Fruit fly (Drosophila melanogaster) whole organism, embryonic: ENCODE data around the gene Sbp2.

Source experiments
- CG11723 ChIP-seq: fragments of 200-800 bp; sonication (Bioruptor generic); optimal IDR thresholded peaks from 2 replicates; lab custom pipeline; 2017; ENCODE audit warnings: missing biosample characterization, mild to moderate bottlenecking, missing genetic modification characterization
- CG12942 ChIP-seq: fragments of 200-800 bp; sonication (Bioruptor generic); optimal IDR thresholded peaks from 3 replicates; lab custom pipeline; 2016; ENCODE audit warnings: missing biosample characterization, missing genetic modification characterization
- CG14710 ChIP-seq: fragments of 200-800 bp; sonication (Bioruptor generic); optimal IDR thresholded peaks from 3 replicates; lab custom pipeline; 2019; ENCODE audit warnings: missing biosample characterization, mild to moderate bottlenecking, missing genetic modification characterization, moderate library complexity
- CG15514 ChIP-seq: fragments of 200-800 bp; sonication (Bioruptor generic); optimal IDR thresholded peaks from 3 replicates; lab custom pipeline; 2017; ENCODE audit warnings: missing biosample characterization, missing genetic modification characterization, mild to moderate bottlenecking, moderate library complexity, missing genetic modification reagents
- CG15696 ChIP-seq: fragments of 200-800 bp; sonication (Bioruptor generic); optimal IDR thresholded peaks from 2 replicates; lab custom pipeline; 2019; ENCODE audit warnings: missing biosample characterization, mild to moderate bottlenecking, missing genetic modification characterization, moderate library complexity
- CG1602 ChIP-seq: fragments of 200-800 bp; sonication (Bioruptor generic); optimal IDR thresholded peaks from 3 replicates; lab custom pipeline; 2016; ENCODE audit warnings: missing biosample characterization, missing genetic modification characterization
- CG16779 ChIP-seq: fragments of 200-800 bp; sonication (Bioruptor generic); IDR thresholded peaks from 2 replicates; pipeline ENCODE4 v1.3.6; 2022; ENCODE audit warnings: missing biosample characterization, missing genetic modification characterization
- CG17186 ChIP-seq: fragments of 200-800 bp; sonication (Bioruptor generic); optimal IDR thresholded peaks from 3 replicates; lab custom pipeline; 2017; ENCODE audit warnings: missing biosample characterization, missing genetic modification reagents, missing genetic modification characterization
- CG17361 ChIP-seq: fragments of 200-800 bp; sonication (Bioruptor generic); IDR thresholded peaks from 3 replicates; pipeline ENCODE4 v1.3.6; 2022; ENCODE audit warnings: missing biosample characterization, missing genetic modification characterization
- CG17912 ChIP-seq: fragments of 200-800 bp; sonication (Bioruptor generic); optimal IDR thresholded peaks from 2 replicates; lab custom pipeline; 2018; ENCODE audit warnings: missing biosample characterization, mild to moderate bottlenecking, missing genetic modification characterization
- CG2678 ChIP-seq: fragments of 200-800 bp; sonication (Bioruptor generic); optimal IDR thresholded peaks from 3 replicates; lab custom pipeline; 2019; ENCODE audit warnings: missing biosample characterization, mild to moderate bottlenecking, missing genetic modification characterization, moderate library complexity
- CG31365 ChIP-seq: fragments of 200-800 bp; sonication (Bioruptor generic); optimal IDR thresholded peaks from 2 replicates; lab custom pipeline; 2018; ENCODE audit warnings: missing biosample characterization, mild to moderate bottlenecking, missing genetic modification characterization
- CG32767 ChIP-seq: fragments of 200-800 bp; sonication (Bioruptor generic); IDR thresholded peaks from 2 replicates; pipeline ENCODE4 v1.3.6; 2022; ENCODE audit warnings: missing biosample characterization, missing genetic modification characterization
- CG3407 ChIP-seq: fragments of 200-800 bp; sonication (Bioruptor generic); optimal IDR thresholded peaks from 2 replicates; lab custom pipeline; 2018; ENCODE audit warnings: missing biosample characterization, mild to moderate bottlenecking, missing genetic modification characterization
- CoRest ChIP-seq: fragments of 200-800 bp; sonication (Bioruptor generic); optimal IDR thresholded peaks from 3 replicates; lab custom pipeline; 2018; ENCODE audit warnings: missing biosample characterization, mild to moderate bottlenecking, missing genetic modification characterization, moderate library complexity
- D19A ChIP-seq: fragments of 200-800 bp; optimal IDR thresholded peaks from 3 replicates; lab custom pipeline; 2019; ENCODE audit warnings: missing biosample characterization, mild to moderate bottlenecking, missing genetic modification characterization, moderate library complexity
- D19B ChIP-seq: fragments of 200-800 bp; sonication (Bioruptor generic); optimal IDR thresholded peaks from 2 replicates; lab custom pipeline; 2017; ENCODE audit warnings: missing biosample characterization, mild to moderate bottlenecking, missing genetic modification characterization
- Dfd ChIP-seq, 2 experiments: fragments of >200 bp; optimal IDR thresholded peaks; 2 replicates each; lab custom pipeline; 2017; ENCODE audit warnings: missing biosample characterization in 2 of 2, missing genetic modification characterization in 2 of 2
- Fer1 ChIP-seq: fragments of 200-800 bp; sonication (Bioruptor generic); optimal IDR thresholded peaks from 2 replicates; lab custom pipeline; 2017; ENCODE audit warnings: missing biosample characterization, mild to moderate bottlenecking, missing genetic modification characterization
- Fer2 ChIP-seq: fragments of 200-800 bp; sonication (Bioruptor generic); optimal IDR thresholded peaks from 2 replicates; lab custom pipeline; 2018; ENCODE audit warnings: missing biosample characterization, mild to moderate bottlenecking, missing genetic modification characterization, moderate library complexity
- Fer3 ChIP-seq: fragments of 200-800 bp; sonication (Bioruptor generic); optimal IDR thresholded peaks from 2 replicates; lab custom pipeline; 2018; ENCODE audit warnings: missing biosample characterization, mild to moderate bottlenecking, missing genetic modification characterization, moderate library complexity
- HHEX ChIP-seq: fragments of 200-800 bp; sonication (Bioruptor generic); optimal IDR thresholded peaks from 3 replicates; lab custom pipeline; 2017; ENCODE audit warnings: missing biosample characterization, mild to moderate bottlenecking, missing genetic modification characterization, missing genetic modification reagents
- Hr39 ChIP-seq: fragments of >200 bp; optimal IDR thresholded peaks from 2 replicates; lab custom pipeline; 2017
- MESR4 ChIP-seq: fragments of 200-800 bp; sonication (Bioruptor generic); optimal IDR thresholded peaks from 2 replicates; lab custom pipeline; 2018; ENCODE audit warnings: missing biosample characterization, mild to moderate bottlenecking, missing genetic modification characterization, moderate library complexity
- NK7.1 ChIP-seq: fragments of 200-800 bp; sonication (Bioruptor generic); optimal IDR thresholded peaks from 3 replicates; lab custom pipeline; 2016; ENCODE audit warnings: missing biosample characterization, missing genetic modification characterization
- Side ChIP-seq: fragments of 200-800 bp; sonication (Bioruptor generic); optimal IDR thresholded peaks from 2 replicates; lab custom pipeline; 2016; ENCODE audit warnings: missing biosample characterization, missing genetic modification characterization
- Spps ChIP-seq: fragments of 200-800 bp; sonication (Bioruptor generic); optimal IDR thresholded peaks from 2 replicates; lab custom pipeline; 2018; ENCODE audit warnings: missing biosample characterization, mild to moderate bottlenecking, missing genetic modification characterization
- Trl ChIP-seq, 3 experiments: fragments of >200 bp in 2 of 3; fragments of 200-800 bp in 1 of 3; sonication (Bioruptor generic) in 1 of 3; optimal IDR thresholded peaks; 2 replicates in 1 of 3; 3 replicates in 2 of 3; lab custom pipeline; 2016 to 2017; ENCODE audit warnings: missing biosample characterization in 1 of 3, missing genetic modification characterization in 1 of 3
- Xbp1 ChIP-seq: fragments of 200-800 bp; sonication (Bioruptor generic); optimal IDR thresholded peaks from 3 replicates; lab custom pipeline; 2016; ENCODE audit warnings: missing biosample characterization, mild to moderate bottlenecking, missing genetic modification characterization
- ase ChIP-seq: fragments of 200-800 bp; sonication (Bioruptor generic); IDR thresholded peaks from 3 replicates; pipeline ENCODE4 v1.3.6; 2022; ENCODE audit warnings: missing biosample characterization, missing genetic modification characterization
- bigmax ChIP-seq: fragments of 200-800 bp; sonication (Bioruptor generic); optimal IDR thresholded peaks from 2 replicates; lab custom pipeline; 2018; ENCODE audit warnings: missing biosample characterization, mild to moderate bottlenecking, missing genetic modification characterization
- fd96Cb ChIP-seq: fragments of 200-800 bp; sonication (Bioruptor generic); optimal IDR thresholded peaks from 2 replicates; lab custom pipeline; 2018; ENCODE audit warnings: missing biosample characterization, mild to moderate bottlenecking, missing genetic modification characterization, moderate library complexity
- ftz-f1 ChIP-seq: fragments of 200-800 bp; sonication (Bioruptor generic); optimal IDR thresholded peaks from 2 replicates; lab custom pipeline; 2016; ENCODE audit warnings: missing biosample characterization, missing genetic modification characterization
- gcm ChIP-seq: fragments of 200-800 bp; sonication (Bioruptor generic); optimal IDR thresholded peaks from 2 replicates; lab custom pipeline; 2019; ENCODE audit warnings: missing biosample characterization, mild to moderate bottlenecking, missing genetic modification characterization, moderate library complexity
- grn ChIP-seq: fragments of 200-800 bp; sonication (Bioruptor generic); optimal IDR thresholded peaks from 3 replicates; lab custom pipeline; 2017; ENCODE audit warnings: missing biosample characterization, missing genetic modification characterization
- kay ChIP-seq: fragments of 200-800 bp; sonication (Bioruptor generic); optimal IDR thresholded peaks from 2 replicates; lab custom pipeline; 2016; ENCODE audit warnings: missing biosample characterization, missing genetic modification characterization
- kni ChIP-seq: fragments of 200-800 bp; sonication (Bioruptor generic); optimal IDR thresholded peaks from 3 replicates; lab custom pipeline; 2017; ENCODE audit warnings: mild to moderate bottlenecking, missing biosample characterization, missing genetic modification reagents, missing genetic modification characterization
- lbe ChIP-seq: fragments of 200-800 bp; sonication (Bioruptor generic); optimal IDR thresholded peaks from 2 replicates; lab custom pipeline; 2016; ENCODE audit warnings: missing biosample characterization, mild to moderate bottlenecking, missing genetic modification characterization
- lmd ChIP-seq: fragments of 200-800 bp; sonication (Bioruptor generic); IDR thresholded peaks from 2 replicates; pipeline ENCODE4 v1.3.6; 2022; ENCODE audit warnings: missing biosample characterization, missing genetic modification characterization
- maf-S ChIP-seq: fragments of 200-800 bp; sonication (Bioruptor generic); optimal IDR thresholded peaks from 2 replicates; lab custom pipeline; 2016; ENCODE audit warnings: missing biosample characterization, missing genetic modification characterization
- pb ChIP-seq: fragments of 200-800 bp; sonication (Bioruptor generic); optimal IDR thresholded peaks from 3 replicates; lab custom pipeline; 2016; ENCODE audit warnings: missing biosample characterization, missing genetic modification characterization
- repo ChIP-seq: fragments of 200-800 bp; sonication (Bioruptor generic); optimal IDR thresholded peaks from 2 replicates; lab custom pipeline; 2016; ENCODE audit warnings: missing biosample characterization, missing genetic modification characterization
- sd ChIP-seq: fragments of 200-800 bp; sonication (Bioruptor generic); optimal IDR thresholded peaks from 3 replicates; lab custom pipeline; 2018; ENCODE audit warnings: missing biosample characterization, mild to moderate bottlenecking, missing genetic modification characterization, moderate library complexity
- sqz ChIP-seq: fragments of 200-800 bp; sonication (Bioruptor generic); optimal IDR thresholded peaks from 3 replicates; lab custom pipeline; 2018; ENCODE audit warnings: missing biosample characterization, mild to moderate bottlenecking, missing genetic modification characterization
- tin ChIP-seq: fragments of 200-800 bp; sonication (Bioruptor generic); optimal IDR thresholded peaks from 3 replicates; lab custom pipeline; 2016; ENCODE audit warnings: missing biosample characterization, missing genetic modification characterization
- twi ChIP-seq: fragments of 200-800 bp; optimal IDR thresholded peaks from 2 replicates; lab custom pipeline; 2019; ENCODE audit warnings: missing biosample characterization, mild to moderate bottlenecking, missing genetic modification characterization, moderate library complexity
- unc-4 ChIP-seq: fragments of 200-800 bp; sonication (Bioruptor generic); IDR thresholded peaks from 2 replicates; pipeline ENCODE4 v1.3.6; 2022; ENCODE audit warnings: missing biosample characterization, missing genetic modification characterization; ENCODE audit not compliant: partially characterized antibody
- unpg ChIP-seq: fragments of 200-800 bp; sonication (Bioruptor generic); optimal IDR thresholded peaks from 3 replicates; lab custom pipeline; 2018; ENCODE audit warnings: missing biosample characterization, mild to moderate bottlenecking, missing genetic modification characterization, moderate library complexity
- usp ChIP-seq: fragments of >200 bp; optimal IDR thresholded peaks from 2 replicates; lab custom pipeline; 2017; ENCODE audit warnings: missing biosample characterization, missing genetic modification characterization

The Sbp2 gene

dm6 chr3L:8340264-8341095 lies 36.5 kb downstream of the Sbp2 start, which contains the start of the genes Prim1 and CG7083 (continued):
- TF ChIP-seq kay (GFP tag; lab: Kevin White, UChicago) (no peak), unpg (GFP tag; lab: Kevin White, UChicago) (peak; percentile 63), CG14710 (tag; lab: Kevin White, UChicago) (peak; percentile 78), Trl (optimal IDR thresholded peaks at IDR 0.05; lab: Kevin White, UChicago) (no peak), Trl (GFP tag; optimal IDR thresholded peaks at IDR 0.05; lab: Kevin White, UChicago) (peak; percentile 65), D19B (no peak), Fer3 (tag; lab: Kevin White, UChicago) (peak; percentile 32), MESR4 (GFP tag; lab: Kevin White, UChicago) (peak; percentile 54), Dfd (GFP tag; optimal IDR thresholded peaks at IDR 0.05; lab: Kevin White, UChicago) (no peak), sd (peak; percentile 99), CG11723 (GFP tag; lab: Kevin White, UChicago) (peak; percentile 5), CG31365 (tag; lab: Kevin White, UChicago) (no peak), ftz-f1 (GFP tag; lab: Kevin White, UChicago) (peak; percentile 0), CG12942 (GFP tag; lab: Kevin White, UChicago) (peak; percentile 40), CG1602 (peak; percentile 7), CG3407 (no peak), CoRest (tag; lab: Kevin White, UChicago) (peak; percentile 71), twi (no peak), CG17912 (GFP tag; lab: Kevin White, UChicago) (no peak), grn (peak; percentile 22), D19A (tag; lab: Kevin White, UChicago) (no peak), Xbp1 (GFP tag; lab: Kevin White, UChicago) (peak; percentile 75), lbe (peak; percentile 46), CG17361 (GFP tag; lab: Robert Waterston, UW) (peak; percentile 60; the same call in 2 of the 3 replicates), tin (peak; percentile 65), NK7.1 (GFP tag; lab: Kevin White, UChicago) (peak; percentile 37), maf-S (GFP tag; lab: Kevin White, UChicago) (peak; percentile 39), Fer1 (GFP tag; lab: Kevin White, UChicago) (peak; percentile 59), CG15696 (peak; percentile 49), ase (GFP tag; lab: Robert Waterston, UW) (no peak), CG15514 (GFP tag; lab: Kevin White, UChicago) (peak; percentile 67), sqz (GFP tag; lab: Kevin White, UChicago) (no peak), Side (GFP tag; lab: Kevin White, UChicago) (peak; percentile 25), bigmax (GFP tag; lab: Kevin White, UChicago) (no peak), CG17186 (GFP tag; lab: Kevin White, UChicago) (peak; percentile 81), Fer2 (tag; lab: Kevin White, UChicago) (no peak), repo (GFP tag; lab: Kevin White, UChicago) (peak; percentile 16), kni (GFP tag; lab: Kevin White, UChicago) (peak; percentile 39), CG16779 (GFP tag; lab: Robert Waterston, UW) (no peak), usp (no peak), HHEX (GFP tag; lab: Kevin White, UChicago) (peak; percentile 20), fd96Cb (tag; lab: Kevin White, UChicago) (no peak), Hr39 (lab: Kevin White, UChicago) (no peak), Spps (tag; lab: Kevin White, UChicago) (no peak), gcm (GFP tag; lab: Kevin White, UChicago) (no peak), CG2678 (no peak), unc-4 (GFP tag; lab: Robert Waterston, UW) (peak; percentile 33; the same call in 1 of the 2 replicates), pb (peak; percentile 21), CG32767 (no peak), lmd (no peak)
